Worm (Caenorhabditis elegans): ENCODE results near the gene F46B3.8.

DNA sequence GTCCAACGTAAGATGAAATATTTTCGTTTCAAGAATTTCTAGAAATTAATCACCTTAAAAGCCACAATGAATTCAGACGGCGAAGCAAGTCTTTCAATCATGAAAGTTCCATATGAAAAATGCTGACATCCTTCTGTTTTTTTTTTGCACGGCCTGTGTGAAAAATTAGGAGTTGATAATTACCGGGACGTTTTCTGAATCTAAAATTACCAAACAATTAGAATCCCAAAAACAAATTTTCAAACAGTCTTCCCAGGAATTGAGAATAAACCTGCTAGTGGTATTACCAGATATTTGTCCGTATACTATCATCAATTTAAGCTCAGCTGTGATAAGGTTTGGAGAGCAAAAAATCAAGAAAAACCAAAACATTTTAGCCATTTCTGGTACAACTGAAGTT lies 15.4 kb upstream of the F46B3.8 start, which contains the start of gene Y44A6B.3:
- TF ChIP-seq M03D4.4 (tag; optimal IDR thresholded peaks at IDR 0.05): no peak
- TF ChIP-seq pha-4 (tag; optimal IDR thresholded peaks at IDR 0.05): no peak
- TF ChIP-seq elt-1 (tag; optimal IDR thresholded peaks at IDR 0.05; ENCODE audit: borderline replicate concordance, insufficient read depth): no peak
- TF ChIP-seq mab-5 (tag; optimal IDR thresholded peaks at IDR 0.05): no peak
- TF ChIP-seq unc-39 (tag; optimal IDR thresholded peaks at IDR 0.05): no peak

Measured in whole organism, mixed stage, embryonic.